Fruit fly (Drosophila melanogaster): ENCODE data around the gene CG15142.

The CG15142 gene

DNA sequence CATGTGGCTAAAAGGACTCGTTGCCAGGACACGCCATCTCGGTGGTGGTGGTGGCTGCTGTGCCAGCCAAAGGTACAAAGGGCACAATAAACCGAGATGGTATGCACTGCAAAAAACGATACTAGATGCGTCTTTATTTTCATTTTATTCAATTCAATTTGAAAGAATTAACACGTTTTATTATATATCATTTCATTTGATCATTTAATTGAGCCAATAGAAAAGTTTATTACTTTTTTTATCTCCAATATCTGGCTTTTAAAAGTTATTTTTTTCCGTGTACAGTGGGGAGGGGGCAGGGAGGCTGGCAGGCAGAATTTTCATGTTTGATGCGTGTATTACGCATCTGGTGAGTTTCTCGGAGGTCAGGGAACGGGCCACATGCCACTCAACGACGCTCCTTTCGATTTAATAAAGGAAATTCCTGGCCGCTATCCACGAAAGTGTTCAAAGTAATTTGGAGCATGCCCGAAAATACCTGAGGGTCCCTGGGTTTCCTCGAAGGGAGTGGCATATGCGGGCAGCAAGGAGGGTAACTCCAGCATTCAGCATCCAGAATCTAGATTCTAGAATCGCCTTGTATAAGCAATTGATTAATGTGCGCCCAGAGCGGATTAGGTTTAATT is 15.6 kb upstream of the CG15142 start:
- TF ChIP-seq tj (GFP tag; optimal IDR thresholded peaks at IDR 0.05), result no peak
- TF ChIP-seq CG11617 (GFP tag; optimal IDR thresholded peaks at IDR 0.05), result no peak
- TF ChIP-seq CG14711 (tag; optimal IDR thresholded peaks at IDR 0.05), result no peak
- TF ChIP-seq pad (GFP tag; optimal IDR thresholded peaks at IDR 0.05), result no peak
- no peak for TF ChIP-seq cnc (optimal IDR thresholded peaks at IDR 0.05)
- no peak for TF ChIP-seq Crg-1 (GFP tag; optimal IDR thresholded peaks at IDR 0.05)

DNA sequence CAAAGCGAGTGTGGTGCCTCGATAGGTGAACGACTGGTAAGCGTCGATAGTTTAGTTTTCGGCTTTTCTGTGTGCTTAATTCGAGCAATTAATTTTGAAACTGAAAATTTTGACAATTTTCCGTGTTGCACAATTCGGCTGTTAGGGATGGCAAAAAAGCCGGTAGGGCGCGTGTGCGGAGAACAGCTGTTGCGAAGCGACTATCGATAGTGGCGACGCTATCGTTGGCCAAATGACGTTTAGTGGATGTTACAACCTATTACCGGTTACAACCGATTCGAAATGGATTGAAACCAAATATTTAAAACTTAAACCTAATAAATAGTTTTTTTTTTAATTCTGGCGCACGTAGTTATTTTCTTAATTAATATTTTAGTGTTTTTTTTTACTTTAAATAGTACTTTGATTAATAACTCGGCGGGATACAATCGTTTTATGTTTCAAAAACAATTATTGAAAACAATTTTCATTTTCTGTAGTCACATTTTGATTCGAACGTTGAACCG is 2.4 kb upstream of the CG15142 start, which contains the start of the genes mEFTs and Dhc36C:
mEFTs (minus strand) TSS at position 161 of the 506 bp plus-strand sequence.
Dhc36C (plus strand) TSS at position 456 of the 506 bp plus-strand sequence.
- TF ChIP-seq bab1 (GFP tag; optimal IDR thresholded peaks at IDR 0.05) (peak; percentile 24), Mnt (GFP tag; optimal IDR thresholded peaks at IDR 0.05) (peak; percentile 72), tj (GFP tag; optimal IDR thresholded peaks at IDR 0.05) (no peak), Hr96 (GFP tag; optimal IDR thresholded peaks at IDR 0.05) (no peak)

DNA sequence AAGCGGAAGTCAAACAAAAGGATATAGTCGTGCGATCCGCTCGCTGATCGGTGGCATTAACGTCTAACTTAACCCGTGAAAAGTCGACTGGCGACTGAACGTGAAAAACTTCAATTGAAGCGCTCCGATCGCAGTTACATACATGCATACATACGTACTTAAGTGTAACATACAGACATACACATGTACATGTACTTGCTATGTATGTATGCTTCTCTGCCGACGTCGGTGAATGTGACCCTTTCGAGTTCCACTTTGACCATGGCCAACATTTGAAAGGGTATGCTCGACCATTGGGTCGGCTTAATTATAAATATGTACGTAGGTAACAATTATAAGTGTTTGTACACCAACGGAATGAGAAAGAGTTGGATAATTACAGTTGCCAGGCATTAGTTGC is 1.5 kb downstream of the CG15142 start, which contains the start of gene qua:
qua (minus strand) TSS at position 101 of the 400 bp plus-strand sequence.
- TF ChIP-seq CG5204 (GFP tag; optimal IDR thresholded peaks at IDR 0.05) (no peak), CG1620 (GFP tag; optimal IDR thresholded peaks at IDR 0.05) (no peak), bab1 (GFP tag; optimal IDR thresholded peaks at IDR 0.05) (no peak), pad (GFP tag; optimal IDR thresholded peaks at IDR 0.05) (no peak), CG33017 (tag; optimal IDR thresholded peaks at IDR 0.05) (no peak)

DNA sequence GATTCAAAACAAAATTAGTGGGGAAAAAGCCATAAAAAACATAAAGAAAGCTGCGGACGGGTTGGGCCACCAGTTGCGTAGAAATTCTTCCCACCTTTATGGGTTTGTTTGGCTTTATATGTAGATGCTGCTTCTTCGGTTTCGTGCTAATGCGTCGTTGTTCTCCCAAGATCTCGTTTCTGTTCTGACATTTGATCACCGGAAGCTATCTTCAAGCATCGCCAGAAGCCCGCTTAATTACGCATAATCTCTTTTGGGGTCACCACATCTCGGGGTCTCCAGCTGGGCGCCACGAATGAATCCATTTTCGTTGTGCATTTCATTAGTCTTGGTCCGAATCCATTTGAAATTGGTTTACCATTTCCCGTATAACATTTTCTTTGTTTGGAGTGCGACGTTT is 2.9 kb downstream of the CG15142 start:
- TF ChIP-seq CG33017 (tag; optimal IDR thresholded peaks at IDR 0.05) (no peak), CG14711 (tag; optimal IDR thresholded peaks at IDR 0.05) (no peak), Mnt (GFP tag; optimal IDR thresholded peaks at IDR 0.05) (no peak), bab1 (GFP tag; optimal IDR thresholded peaks at IDR 0.05) (no peak), cic (GFP tag; optimal IDR thresholded peaks at IDR 0.05) (no peak), toe (GFP tag; optimal IDR thresholded peaks at IDR 0.05) (no peak), cnc (optimal IDR thresholded peaks at IDR 0.05) (no peak), pad (GFP tag; optimal IDR thresholded peaks at IDR 0.05) (no peak), CG11617 (GFP tag; optimal IDR thresholded peaks at IDR 0.05) (no peak), tj (GFP tag; optimal IDR thresholded peaks at IDR 0.05) (no peak), ovo (GFP tag; optimal IDR thresholded peaks at IDR 0.05) (no peak), CG7101 (tag; optimal IDR thresholded peaks at IDR 0.05) (no peak), CG12768 (GFP tag; optimal IDR thresholded peaks at IDR 0.05) (no peak), Clk (GFP tag; optimal IDR thresholded peaks at IDR 0.05) (no peak), kay (GFP tag; ENCODE audit: borderline replicate concordance) (no peak), CG5204 (GFP tag; optimal IDR thresholded peaks at IDR 0.05) (no peak), CG1620 (GFP tag; optimal IDR thresholded peaks at IDR 0.05) (no peak), CG7045 (GFP tag; optimal IDR thresholded peaks at IDR 0.05) (no peak)

DNA sequence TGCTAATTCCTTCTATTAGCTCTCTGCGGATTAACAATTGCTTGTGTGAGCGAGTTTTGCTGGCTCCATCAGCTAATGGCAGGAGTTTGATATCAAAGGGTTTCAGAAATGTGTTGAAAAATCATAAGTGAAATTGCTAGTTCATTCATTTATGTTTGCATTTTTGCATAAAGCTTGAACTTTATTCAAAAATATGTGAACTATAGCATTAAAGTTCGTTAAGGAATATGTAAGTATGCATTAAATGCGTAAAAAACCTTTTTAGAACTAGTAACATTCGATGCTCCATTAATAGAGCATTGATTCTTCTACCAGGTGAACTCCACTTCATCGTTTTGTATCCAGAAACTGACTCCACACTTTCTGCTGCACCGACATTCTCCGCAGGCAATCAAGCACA is 5.9 kb downstream of the CG15142 start:
- no peak for TF ChIP-seq Crg-1 (GFP tag; optimal IDR thresholded peaks at IDR 0.05)
- no peak for TF ChIP-seq Mnt (GFP tag; optimal IDR thresholded peaks at IDR 0.05)
- TF ChIP-seq CG12768 (GFP tag; optimal IDR thresholded peaks at IDR 0.05), result no peak
- TF ChIP-seq tj (GFP tag; optimal IDR thresholded peaks at IDR 0.05), result no peak
- TF ChIP-seq cic (GFP tag; optimal IDR thresholded peaks at IDR 0.05), result no peak
- TF ChIP-seq bab1 (GFP tag; optimal IDR thresholded peaks at IDR 0.05), result no peak
- no peak for TF ChIP-seq CG7101 (tag; optimal IDR thresholded peaks at IDR 0.05)

DNA sequence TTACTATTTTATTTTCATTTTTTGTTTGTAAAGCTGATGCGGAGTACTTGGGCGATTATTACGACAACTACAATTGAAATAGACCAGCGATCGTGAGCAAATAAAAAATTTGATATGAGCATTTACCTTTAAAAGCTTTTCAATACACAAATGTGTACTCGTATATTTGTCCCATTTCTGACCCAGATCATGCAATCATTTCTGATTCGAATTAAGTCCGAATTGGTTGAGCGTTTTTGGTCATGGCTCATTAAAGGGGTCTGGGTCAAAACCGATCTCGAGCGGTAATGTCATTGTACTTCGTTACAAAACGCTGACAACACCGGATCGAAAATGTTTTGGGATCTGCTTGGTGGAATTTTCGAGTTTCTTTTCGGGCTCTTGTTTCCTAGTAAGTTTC is 12.4 kb downstream of the CG15142 start, which contains the start of gene CG43220:
CG43220 (plus strand) TSS at position 301 of the 400 bp plus-strand sequence.
- TF ChIP-seq kay (GFP tag; ENCODE audit: borderline replicate concordance), result no peak
- no peak for TF ChIP-seq CG7045 (GFP tag; optimal IDR thresholded peaks at IDR 0.05)
- TF ChIP-seq Hr96 (GFP tag; optimal IDR thresholded peaks at IDR 0.05), result no peak
- no peak for TF ChIP-seq Clk (GFP tag; optimal IDR thresholded peaks at IDR 0.05)
- no peak for TF ChIP-seq CG11617 (GFP tag; optimal IDR thresholded peaks at IDR 0.05)
- TF ChIP-seq bab1 (GFP tag; optimal IDR thresholded peaks at IDR 0.05), result no peak

DNA sequence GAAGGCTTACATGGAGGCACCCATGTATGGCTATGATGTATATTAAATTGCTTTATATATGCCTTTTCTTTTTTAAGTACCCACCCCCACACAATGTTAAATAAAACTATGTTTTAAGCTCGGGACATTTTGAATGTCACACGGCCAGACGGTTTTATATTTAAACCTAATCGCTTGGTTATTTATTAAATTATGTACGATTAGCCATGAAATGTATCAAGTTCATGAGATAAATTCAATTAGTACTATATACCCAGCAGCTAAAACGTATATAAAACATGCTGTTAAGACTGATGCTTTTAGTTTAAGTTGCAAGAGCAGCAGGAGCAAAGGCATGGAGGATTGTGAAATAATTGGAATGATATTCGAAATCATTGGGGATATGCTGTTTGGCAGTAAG is 13.2 kb downstream of the CG15142 start, which contains the start of the genes CG43221 and CG43645:
CG43221 (plus strand) TSS at position 301 of the 400 bp plus-strand sequence.
CG43645 (plus strand) TSS at position 301 of the 400 bp plus-strand sequence.
- TF ChIP-seq CG11617 (GFP tag; optimal IDR thresholded peaks at IDR 0.05), result no peak

DNA sequence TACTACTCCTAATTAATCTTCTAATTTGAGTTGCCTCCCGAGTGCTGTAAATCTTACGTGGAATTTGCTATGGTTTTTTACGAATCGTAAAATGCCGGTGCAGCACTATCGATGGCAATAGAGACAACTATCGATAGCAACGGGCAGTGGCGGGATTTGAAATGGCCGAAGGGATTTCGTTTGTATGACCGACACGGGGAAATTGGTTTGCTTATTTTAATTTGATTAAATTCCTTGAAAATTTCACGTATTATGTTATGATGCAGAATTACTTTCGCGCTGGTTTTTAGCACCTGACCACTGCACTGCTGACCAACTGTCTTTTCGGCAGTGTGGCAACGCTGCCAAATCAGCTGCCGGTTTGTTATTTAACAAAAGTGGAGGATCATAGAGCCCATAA is 14.4 kb downstream of the CG15142 start, which contains the start of the genes GCS2beta and CG5131:
GCS2beta (minus strand) TSS at position 134 of the 400 bp plus-strand sequence.
CG5131 (plus strand) TSS at position 328 of the 400 bp plus-strand sequence.
- peak; percentile 94 for TF ChIP-seq Crg-1 (GFP tag; optimal IDR thresholded peaks at IDR 0.05)
- peak; percentile 89 for TF ChIP-seq CG7045 (GFP tag; optimal IDR thresholded peaks at IDR 0.05)
- peak; percentile 80 for TF ChIP-seq Mnt (GFP tag; optimal IDR thresholded peaks at IDR 0.05)
- TF ChIP-seq CG11617 (GFP tag; optimal IDR thresholded peaks at IDR 0.05), result peak; percentile 87
- TF ChIP-seq CG7101 (tag; optimal IDR thresholded peaks at IDR 0.05), result peak; percentile 85
- TF ChIP-seq CG12768 (GFP tag; optimal IDR thresholded peaks at IDR 0.05), result peak; percentile 89
- TF ChIP-seq tj (GFP tag; optimal IDR thresholded peaks at IDR 0.05), result peak; percentile 94
- peak; percentile 83 for TF ChIP-seq CG14711 (tag; optimal IDR thresholded peaks at IDR 0.05)
- TF ChIP-seq CG1620 (GFP tag; optimal IDR thresholded peaks at IDR 0.05), result peak; percentile 92
- TF ChIP-seq pad (GFP tag; optimal IDR thresholded peaks at IDR 0.05), result peak; percentile 71
- peak; percentile 92 for TF ChIP-seq Hr96 (GFP tag; optimal IDR thresholded peaks at IDR 0.05)
- peak; percentile 85 for TF ChIP-seq CG5204 (GFP tag; optimal IDR thresholded peaks at IDR 0.05)
- TF ChIP-seq Clk (GFP tag; optimal IDR thresholded peaks at IDR 0.05), result peak; percentile 79
- TF ChIP-seq CG33017 (tag; optimal IDR thresholded peaks at IDR 0.05), result peak; percentile 84
- TF ChIP-seq cic (GFP tag; optimal IDR thresholded peaks at IDR 0.05), result peak; percentile 15
- peak; percentile 95 for TF ChIP-seq toe (GFP tag; optimal IDR thresholded peaks at IDR 0.05)
- TF ChIP-seq cnc (optimal IDR thresholded peaks at IDR 0.05), result no peak
- TF ChIP-seq kay (GFP tag; ENCODE audit: borderline replicate concordance), result peak; percentile 58
- peak; percentile 90 for TF ChIP-seq bab1 (GFP tag; optimal IDR thresholded peaks at IDR 0.05)
- TF ChIP-seq ovo (GFP tag; optimal IDR thresholded peaks at IDR 0.05), result peak; percentile 65

All from whole organism, adult.